Worm (Caenorhabditis elegans): ENCODE results near the gene adr-2.

The adr-2 gene

DNA sequence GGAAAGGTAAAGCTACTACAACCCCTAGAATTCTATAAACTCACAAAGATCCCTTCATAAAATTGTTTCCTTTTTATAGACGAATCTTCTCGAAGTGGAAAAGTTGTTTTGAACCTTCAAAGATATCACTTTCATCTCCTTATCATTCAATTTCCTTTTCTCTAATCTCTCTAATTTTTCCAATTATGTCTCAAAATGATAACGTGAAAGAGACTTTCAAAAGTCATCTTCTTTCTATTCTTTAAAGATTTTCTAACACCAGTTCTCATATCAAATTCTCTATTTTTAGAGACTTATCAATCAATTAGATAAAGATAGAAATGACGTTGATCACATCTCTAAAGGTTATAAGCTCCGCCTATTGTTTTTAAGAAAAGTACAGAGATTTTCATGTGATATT, 33.2 kb downstream of the adr-2 start:
- TF ChIP-seq xnd-1 (tag; optimal IDR thresholded peaks at IDR 0.05), result no peak
- no peak for TF ChIP-seq pbrm-1 (GFP tag; IDR thresholded peaks at IDR 0.05)
- TF ChIP-seq madf-10 (tag; optimal IDR thresholded peaks at IDR 0.05), result no peak
- no peak for TF ChIP-seq bed-2 (GFP tag; IDR thresholded peaks at IDR 0.05)
- no peak for TF ChIP-seq hlh-26 (GFP tag; conservative IDR thresholded peaks at IDR 0.05)
- TF ChIP-seq madf-6 (GFP tag; IDR thresholded peaks at IDR 0.05), result no peak
- TF ChIP-seq lin-26 (GFP tag; IDR thresholded peaks at IDR 0.05), result no peak
- no peak for TF ChIP-seq lin-40 (tag; optimal IDR thresholded peaks at IDR 0.05)
- TF ChIP-seq madf-8 (GFP tag; conservative IDR thresholded peaks at IDR 0.05), result no peak
- no peak for TF ChIP-seq unc-62 (GFP tag; optimal IDR thresholded peaks at IDR 0.05)

DNA sequence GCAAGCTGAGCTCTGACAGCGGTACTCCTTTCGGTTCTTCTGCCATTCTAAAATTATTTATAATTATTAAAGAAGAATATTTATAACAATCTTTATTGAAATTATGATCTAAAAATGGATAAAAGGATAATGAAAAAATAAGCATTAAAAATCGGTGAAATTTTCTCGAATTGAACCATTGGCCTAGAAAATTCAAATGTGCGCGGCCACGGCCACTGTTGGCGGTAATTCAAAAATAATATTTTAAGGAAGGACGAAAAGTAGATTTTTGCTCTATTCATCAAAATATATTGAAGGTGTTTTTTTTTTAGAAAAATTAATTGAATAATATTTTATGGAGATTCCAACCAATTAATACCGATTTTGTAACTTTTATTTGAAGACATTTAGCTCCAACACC, 33.8 kb downstream of the adr-2 start, which contains the start of gene pfd-5:
TSS of gene pfd-5 (minus strand) at position 47 of the 400 bp plus-strand sequence.
- TF ChIP-seq pbrm-1 (GFP tag; IDR thresholded peaks at IDR 0.05) (no peak; the same call in 1 of the 2 replicates), ama-1 (optimal IDR thresholded peaks at IDR 0.05) (no peak), ama-1 (GFP tag; optimal IDR thresholded peaks at IDR 0.05) (no peak), unc-130 (GFP tag; optimal IDR thresholded peaks at IDR 0.05) (peak; percentile 66), B0336.3 (GFP tag; IDR thresholded peaks at IDR 0.05) (no peak), dpl-1 (GFP tag; optimal IDR thresholded peaks at IDR 0.05) (peak; percentile 70), somi-1 (GFP tag; optimal IDR thresholded peaks at IDR 0.05) (no peak), bed-1 (GFP tag; IDR thresholded peaks at IDR 0.05) (no peak), let-607 (tag; optimal IDR thresholded peaks at IDR 0.05) (no peak), lir-1 (GFP tag; conservative IDR thresholded peaks at IDR 0.05) (no peak), hsf-1 (GFP tag; IDR thresholded peaks at IDR 0.05) (0 out of 2 replicates have a peak, but pooled peaks have one; percentile 46), die-1 (tag; optimal IDR thresholded peaks at IDR 0.05) (no peak), B0035.1 (tag; optimal IDR thresholded peaks at IDR 0.05) (no peak), D2030.7 (GFP tag; IDR thresholded peaks at IDR 0.05) (peak; percentile 39), repo-1 (tag; optimal IDR thresholded peaks at IDR 0.05) (no peak), ztf-6 (GFP tag; IDR thresholded peaks at IDR 0.05) (no peak), C17E4.6 (GFP tag; IDR thresholded peaks at IDR 0.05) (no peak), lin-26 (GFP tag; IDR thresholded peaks at IDR 0.05) (no peak), lsl-1 (GFP tag; optimal IDR thresholded peaks at IDR 0.05) (peak; percentile 11), efl-1 (GFP tag; optimal IDR thresholded peaks at IDR 0.05) (peak; percentile 90), rcor-1 (GFP tag; IDR thresholded peaks at IDR 0.05) (peak; percentile 60), nfyb-1 (GFP tag; IDR thresholded peaks at IDR 0.05) (no peak), lin-54 (GFP tag; optimal IDR thresholded peaks at IDR 0.05) (peak; percentile 98), lin-35 (GFP tag; optimal IDR thresholded peaks at IDR 0.05) (peak in 2 of 3 experiments; percentile 32 to 93), ceh-79 (tag; optimal IDR thresholded peaks at IDR 0.05) (no peak), hmg-1.2 (GFP tag; IDR thresholded peaks at IDR 0.05) (no peak), ceh-91 (GFP tag; IDR thresholded peaks at IDR 0.05) (no peak), ZK185.1 (tag; optimal IDR thresholded peaks at IDR 0.05; ENCODE audit: poor library complexity, severe bottlenecking) (peak; percentile 55), Y67H2A.10 (GFP tag; conservative IDR thresholded peaks at IDR 0.05) (no peak), F22D6.2 (tag; optimal IDR thresholded peaks at IDR 0.05) (no peak), F39B2.1 (GFP tag; IDR thresholded peaks at IDR 0.05) (no peak), aptf-3 (GFP tag; IDR thresholded peaks at IDR 0.05) (no peak), attf-5 (GFP tag; optimal IDR thresholded peaks at IDR 0.05) (no peak), ztf-18 (tag; optimal IDR thresholded peaks at IDR 0.05) (peak; percentile 11), ceh-27 (GFP tag; optimal IDR thresholded peaks at IDR 0.05) (peak; percentile 50), mes-4 (tag; optimal IDR thresholded peaks at IDR 0.05) (no peak), nfya-1 (tag; optimal IDR thresholded peaks at IDR 0.05; ENCODE audit: borderline replicate concordance, insufficient read depth) (no peak), dpff-1 (tag; optimal IDR thresholded peaks at IDR 0.05) (no peak), mxl-1 (tag; optimal IDR thresholded peaks at IDR 0.05) (no peak), Y95B8A.8 (GFP tag; IDR thresholded peaks at IDR 0.05) (no peak), madf-10 (tag; optimal IDR thresholded peaks at IDR 0.05) (no peak), nhr-27 (tag; optimal IDR thresholded peaks at IDR 0.05) (no peak)

Data from whole organism, young adult.